Worm (Caenorhabditis elegans) whole organism, L2 larva: ENCODE data around the gene W06H8.6.

Source experiments
- R02D3.7 ChIP-seq: fragments of 150-350 bp; optimal IDR thresholded peaks from 2 replicates; lab custom pipeline; 2014; ENCODE audit warnings: missing biosample characterization, missing genetic modification characterization
- egl-27 ChIP-seq: sonication (generic microtip); optimal IDR thresholded peaks from 3 replicates; lab custom pipeline; 2017; ENCODE audit warnings: missing biosample characterization, missing genetic modification reagents, missing genetic modification characterization
- mdl-1 ChIP-seq, 2 experiments: fragments of 150-350 bp in 1 of 2; sonication (generic microtip) in 1 of 2; optimal IDR thresholded peaks; 2 replicates each; lab custom pipeline; 2017; ENCODE audit warnings: missing biosample characterization in 2 of 2, missing genetic modification characterization in 2 of 2
- nhr-11 ChIP-seq: fragments of 150-350 bp; optimal IDR thresholded peaks from 2 replicates; lab custom pipeline; 2014; ENCODE audit warnings: missing biosample characterization, missing genetic modification characterization
- nhr-12 ChIP-seq: fragments of 150-350 bp; optimal IDR thresholded peaks from 2 replicates; lab custom pipeline; 2014; ENCODE audit warnings: missing biosample characterization, missing genetic modification characterization
- nhr-25 ChIP-seq: fragments of 150-350 bp; sonication (generic microtip); optimal IDR thresholded peaks from 3 replicates; lab custom pipeline; 2014; ENCODE audit warnings: missing biosample characterization, missing genetic modification characterization
- snpc-4 ChIP-seq: fragments of 150-350 bp; optimal IDR thresholded peaks from 2 replicates; lab custom pipeline; 2014; ENCODE audit warnings: missing biosample characterization, missing genetic modification characterization

DNA sequence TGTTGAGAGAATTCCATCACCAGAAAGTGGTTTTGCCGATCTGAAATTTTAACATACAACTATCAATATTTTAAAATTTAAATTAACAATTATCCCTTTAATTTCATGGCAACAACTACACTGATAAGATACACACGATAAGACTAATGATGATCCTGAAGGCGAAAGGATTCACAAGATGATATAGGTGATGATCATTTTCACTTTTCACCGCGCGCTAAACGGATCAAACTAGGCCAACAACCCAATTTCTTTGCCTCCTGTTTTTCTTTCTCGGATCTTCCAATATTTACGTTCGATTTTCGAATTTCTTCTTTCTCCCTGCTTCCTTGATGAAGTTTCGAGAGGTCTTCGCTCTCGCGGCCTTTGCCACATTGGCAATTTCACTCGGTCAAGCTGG is 32.3 kb upstream of the W06H8.6 start, which contains the start of gene K08B12.1:
- TF ChIP-seq snpc-4 (tag; lab: Kevin White, UChicago) (no peak), nhr-25 (tag; lab: Kevin White, UChicago) (no peak), egl-27 (no peak), nhr-12 (tag; lab: Kevin White, UChicago) (no peak), R02D3.7 (tag; lab: Kevin White, UChicago) (no peak), nhr-11 (tag; lab: Kevin White, UChicago) (no peak), mdl-1 (tag; optimal IDR thresholded peaks at IDR 0.05; lab: Kevin White, UChicago) (no peak)
